Fruit fly (Drosophila melanogaster): Measurements from ENCODE around the gene CG11771.

- TF ChIP-seq CG9139 (GFP tag; optimal IDR thresholded peaks at IDR 0.05) = no peak
- no peak for TF ChIP-seq CG8319 (GFP tag; optimal IDR thresholded peaks at IDR 0.05)
- no peak for TF ChIP-seq CG6792 (GFP tag; optimal IDR thresholded peaks at IDR 0.05)
- no peak for TF ChIP-seq CG6163 (GFP tag; IDR thresholded peaks at IDR 0.05)
- TF ChIP-seq CG34406 (GFP tag; optimal IDR thresholded peaks at IDR 0.05) = no peak
- no peak for TF ChIP-seq Hr38 (GFP tag; optimal IDR thresholded peaks at IDR 0.05)
- TF ChIP-seq CG16779 (tag; optimal IDR thresholded peaks at IDR 0.05) = no peak
- no peak for TF ChIP-seq lz (GFP tag; optimal IDR thresholded peaks at IDR 0.05)
- TF ChIP-seq dac (GFP tag; optimal IDR thresholded peaks at IDR 0.05) = no peak
- no peak for TF ChIP-seq CG6854 (GFP tag; optimal IDR thresholded peaks at IDR 0.05)
- TF ChIP-seq Sox14 (GFP tag; optimal IDR thresholded peaks at IDR 0.05) = peak; percentile 9
- no peak for TF ChIP-seq Eip93F (GFP tag; optimal IDR thresholded peaks at IDR 0.05)
- peak; percentile 13 for TF ChIP-seq CG3919 (GFP tag; optimal IDR thresholded peaks at IDR 0.05)
- TF ChIP-seq esn (GFP tag; optimal IDR thresholded peaks at IDR 0.05) = no peak
Observed at dm6 chr3R:24953152-24953551, 21.3 kb downstream of the CG11771 start.

All from whole organism, prepupa.